Fruit fly (Drosophila melanogaster) whole organism, embryonic: Measurements from ENCODE around the gene pr.

Experiments used
- CG16863 ChIP-seq: fragments of 200-800 bp; sonication (Bioruptor generic); optimal IDR thresholded peaks from 3 replicates; lab custom pipeline; 2016; ENCODE audit warnings: missing biosample characterization, missing genetic modification characterization
- YL-1 ChIP-seq: fragments of 200-800 bp; sonication (Bioruptor generic); optimal IDR thresholded peaks from 3 replicates; lab custom pipeline; 2017; ENCODE audit warnings: missing biosample characterization, mild to moderate bottlenecking, missing genetic modification characterization
- aop ChIP-seq: fragments of 200-800 bp; sonication (Bioruptor generic); IDR thresholded peaks from 2 replicates; pipeline ENCODE4 v1.3.6; 2022; ENCODE audit warnings: missing biosample characterization, missing genetic modification characterization
- sisA ChIP-seq: fragments of 200-800 bp; sonication (Bioruptor generic); IDR thresholded peaks from 2 replicates; pipeline ENCODE4 v1.3.6; 2022; ENCODE audit warnings: missing biosample characterization, missing genetic modification characterization

dm6 chr2L:20026351-20026849 is 48.9 kb downstream of the pr start:
- TF ChIP-seq aop (GFP tag; lab: Robert Waterston, UW): no peak
- no peak for TF ChIP-seq CG16863 (GFP tag; lab: Kevin White, UChicago)
- no peak for TF ChIP-seq sisA (GFP tag; lab: Robert Waterston, UW)
- no peak for TF ChIP-seq YL-1
